Fruit fly (Drosophila melanogaster) whole organism, embryonic: ENCODE results near the gene Vps2.

Experiments
- Atf6 ChIP-seq: fragments of 200-800 bp; sonication (Bioruptor generic); IDR thresholded peaks from 2 replicates; pipeline ENCODE4 v1.3.6; 2022; ENCODE audit warnings: missing biosample characterization, missing genetic modification characterization
- CG1024 ChIP-seq: fragments of 200-800 bp; sonication (Bioruptor generic); IDR thresholded peaks from 2 replicates; pipeline ENCODE4 v1.3.6; 2022; ENCODE audit warnings: missing biosample characterization, missing genetic modification characterization
- CG1233 ChIP-seq: fragments of 200-800 bp; sonication (Bioruptor generic); optimal IDR thresholded peaks from 4 replicates; lab custom pipeline; 2018; ENCODE audit warnings: missing biosample characterization, mild to moderate bottlenecking, missing genetic modification characterization
- CG12942 ChIP-seq: fragments of 200-800 bp; sonication (Bioruptor generic); optimal IDR thresholded peaks from 3 replicates; lab custom pipeline; 2016; ENCODE audit warnings: missing biosample characterization, missing genetic modification characterization
- CG13894 ChIP-seq: fragments of 200-800 bp; sonication (Bioruptor generic); optimal IDR thresholded peaks from 3 replicates; lab custom pipeline; 2018; ENCODE audit warnings: missing biosample characterization, mild to moderate bottlenecking, missing genetic modification characterization, moderate library complexity
- CG14667 ChIP-seq: fragments of 200-800 bp; sonication (Bioruptor generic); IDR thresholded peaks from 2 replicates; pipeline ENCODE4 v1.3.6; 2022; ENCODE audit warnings: missing biosample characterization, missing genetic modification characterization
- CG14965 ChIP-seq: fragments of 200-800 bp; sonication (Bioruptor generic); optimal IDR thresholded peaks from 2 replicates; lab custom pipeline; 2016; ENCODE audit warnings: missing biosample characterization, missing genetic modification characterization, borderline replicate concordance
- CG16813 ChIP-seq: fragments of 200-800 bp; sonication (Bioruptor generic); IDR thresholded peaks from 3 replicates; pipeline ENCODE4 v1.3.6; 2022; ENCODE audit warnings: missing biosample characterization, missing genetic modification characterization; ENCODE audit not compliant: partially characterized antibody
- CG18619 ChIP-seq: fragments of 200-800 bp; sonication (Bioruptor generic); optimal IDR thresholded peaks from 3 replicates; lab custom pipeline; 2017; ENCODE audit warnings: missing biosample characterization, mild to moderate bottlenecking, missing genetic modification characterization
- CG2120 ChIP-seq: fragments of 200-800 bp; sonication (Bioruptor generic); optimal IDR thresholded peaks from 3 replicates; lab custom pipeline; 2016; ENCODE audit warnings: missing biosample characterization, missing genetic modification characterization
- CG2129 ChIP-seq: fragments of 200-800 bp; sonication (Bioruptor generic); IDR thresholded peaks from 2 replicates; pipeline ENCODE4 v1.3.6; 2022; ENCODE audit warnings: missing biosample characterization, missing genetic modification characterization; ENCODE audit not compliant: partially characterized antibody
- CG2678 ChIP-seq: fragments of 200-800 bp; sonication (Bioruptor generic); optimal IDR thresholded peaks from 3 replicates; lab custom pipeline; 2019; ENCODE audit warnings: missing biosample characterization, mild to moderate bottlenecking, missing genetic modification characterization, moderate library complexity
- CG31441 ChIP-seq: fragments of 200-800 bp; sonication (Bioruptor generic); IDR thresholded peaks from 2 replicates; pipeline ENCODE4 v1.3.6; 2022; ENCODE audit warnings: missing biosample characterization, missing genetic modification characterization
- CG32532 ChIP-seq: fragments of 200-800 bp; sonication (Bioruptor generic); IDR thresholded peaks from 2 replicates; pipeline ENCODE4 v1.3.6; 2022; ENCODE audit warnings: missing biosample characterization, missing genetic modification characterization
- CG32772 ChIP-seq: fragments of 200-800 bp; sonication (Bioruptor generic); IDR thresholded peaks from 2 replicates; pipeline ENCODE4 v1.3.6; 2022; ENCODE audit warnings: missing biosample characterization, missing genetic modification characterization
- CG33557 ChIP-seq: fragments of 200-800 bp; sonication (Bioruptor generic); optimal IDR thresholded peaks from 2 replicates; lab custom pipeline; 2019; ENCODE audit warnings: missing biosample characterization, mild to moderate bottlenecking, missing genetic modification characterization, moderate library complexity
- CG34376 ChIP-seq: fragments of 200-800 bp; sonication (Bioruptor generic); optimal IDR thresholded peaks from 2 replicates; lab custom pipeline; 2018; ENCODE audit warnings: missing biosample characterization, mild to moderate bottlenecking, missing genetic modification characterization
- CG3995 ChIP-seq: fragments of 200-800 bp; sonication (Bioruptor generic); optimal IDR thresholded peaks from 3 replicates; lab custom pipeline; 2016; ENCODE audit warnings: missing biosample characterization, missing genetic modification characterization
- CG4282 ChIP-seq: fragments of 200-800 bp; sonication (Bioruptor generic); optimal IDR thresholded peaks from 2 replicates; lab custom pipeline; 2016; ENCODE audit warnings: missing biosample characterization, missing genetic modification characterization
- CG7786 ChIP-seq: fragments of 200-800 bp; sonication (Bioruptor generic); optimal IDR thresholded peaks from 2 replicates; lab custom pipeline; 2016; ENCODE audit warnings: missing biosample characterization, missing genetic modification characterization
- CG9932 ChIP-seq: fragments of 200-800 bp; sonication (Bioruptor generic); IDR thresholded peaks from 2 replicates; pipeline ENCODE4 v1.3.6; 2022; ENCODE audit warnings: missing biosample characterization, missing genetic modification characterization
- D19A ChIP-seq: fragments of 200-800 bp; optimal IDR thresholded peaks from 3 replicates; lab custom pipeline; 2019; ENCODE audit warnings: missing biosample characterization, mild to moderate bottlenecking, missing genetic modification characterization, moderate library complexity
- H2.0 ChIP-seq: fragments of 200-800 bp; sonication (Bioruptor generic); IDR thresholded peaks from 2 replicates; pipeline ENCODE4 v1.3.6; 2022; ENCODE audit warnings: missing biosample characterization, missing genetic modification characterization
- NC2β ChIP-seq: fragments of 200-800 bp; sonication (Bioruptor generic); optimal IDR thresholded peaks from 2 replicates; lab custom pipeline; 2016; ENCODE audit warnings: missing biosample characterization, missing genetic modification characterization
- Ptx1 ChIP-seq: fragments of 200-800 bp; sonication (Bioruptor generic); IDR thresholded peaks from 2 replicates; pipeline ENCODE4 v1.3.6; 2022; ENCODE audit warnings: missing biosample characterization, missing genetic modification characterization
- Side ChIP-seq: fragments of 200-800 bp; sonication (Bioruptor generic); optimal IDR thresholded peaks from 2 replicates; lab custom pipeline; 2016; ENCODE audit warnings: missing biosample characterization, missing genetic modification characterization
- Six4 ChIP-seq: fragments of 200-800 bp; sonication (Bioruptor generic); optimal IDR thresholded peaks from 2 replicates; lab custom pipeline; 2016; ENCODE audit warnings: missing biosample characterization, missing genetic modification characterization
- Sox100B ChIP-seq: fragments of 200-800 bp; sonication (Bioruptor generic); optimal IDR thresholded peaks from 3 replicates; lab custom pipeline; 2018; ENCODE audit warnings: missing biosample characterization, mild to moderate bottlenecking, missing genetic modification characterization
- Taf1 ChIP-seq: fragments of 200-800 bp; sonication (Bioruptor generic); IDR thresholded peaks from 2 replicates; pipeline ENCODE4 v1.3.6; 2022; ENCODE audit warnings: missing biosample characterization, missing genetic modification characterization
- Tbp ChIP-seq: fragments of >200 bp; optimal IDR thresholded peaks from 2 replicates; lab custom pipeline; 2018; ENCODE audit warnings: missing biosample characterization, missing genetic modification characterization
- bigmax ChIP-seq: fragments of 200-800 bp; sonication (Bioruptor generic); optimal IDR thresholded peaks from 2 replicates; lab custom pipeline; 2018; ENCODE audit warnings: missing biosample characterization, mild to moderate bottlenecking, missing genetic modification characterization
- btn ChIP-seq: fragments of 200-800 bp; sonication (Bioruptor generic); optimal IDR thresholded peaks from 2 replicates; lab custom pipeline; 2016; ENCODE audit warnings: missing biosample characterization, missing genetic modification characterization
- cas ChIP-seq: fragments of 200-800 bp; sonication (Bioruptor generic); IDR thresholded peaks from 2 replicates; pipeline ENCODE4 v1.3.6; 2022; ENCODE audit warnings: missing biosample characterization, missing genetic modification characterization
- cg ChIP-seq: fragments of 200-800 bp; sonication (Bioruptor generic); optimal IDR thresholded peaks from 3 replicates; lab custom pipeline; 2019; ENCODE audit warnings: missing biosample characterization, mild to moderate bottlenecking, missing genetic modification characterization, moderate library complexity
- crp ChIP-seq, 2 experiments: fragments of 200-800 bp; sonication (Bioruptor generic); optimal IDR thresholded peaks; 2 replicates in 1 of 2; 3 replicates in 1 of 2; lab custom pipeline; 2017; ENCODE audit warnings: missing biosample characterization in 2 of 2, missing genetic modification characterization in 2 of 2, mild to moderate bottlenecking in 1 of 2, moderate library complexity in 1 of 2
- dmrt99B ChIP-seq: fragments of 200-800 bp; sonication (Bioruptor generic); optimal IDR thresholded peaks from 2 replicates; lab custom pipeline; 2018; ENCODE audit warnings: missing biosample characterization, mild to moderate bottlenecking, missing genetic modification characterization, moderate library complexity
- esg ChIP-seq: fragments of 200-800 bp; sonication (Bioruptor generic); conservative IDR thresholded peaks from 2 replicates; pipeline ENCODE4 v1.3.6; 2022; ENCODE audit warnings: missing biosample characterization, missing genetic modification characterization
- fd96Cb ChIP-seq: fragments of 200-800 bp; sonication (Bioruptor generic); optimal IDR thresholded peaks from 2 replicates; lab custom pipeline; 2018; ENCODE audit warnings: missing biosample characterization, mild to moderate bottlenecking, missing genetic modification characterization, moderate library complexity
- fru ChIP-seq: fragments of >200 bp; optimal IDR thresholded peaks from 2 replicates; lab custom pipeline; 2017
- gt ChIP-seq: fragments of 200-800 bp; sonication (Bioruptor generic); IDR thresholded peaks from 2 replicates; pipeline ENCODE4 v1.3.6; 2022; ENCODE audit warnings: missing biosample characterization, missing genetic modification characterization
- inv ChIP-seq: fragments of 200-800 bp; sonication (Bioruptor generic); IDR thresholded peaks from 2 replicates; pipeline ENCODE4 v1.3.6; 2022; ENCODE audit warnings: missing biosample characterization, missing genetic modification characterization; ENCODE audit not compliant: partially characterized antibody
- maf-S ChIP-seq: fragments of 200-800 bp; sonication (Bioruptor generic); optimal IDR thresholded peaks from 2 replicates; lab custom pipeline; 2016; ENCODE audit warnings: missing biosample characterization, missing genetic modification characterization
- peb ChIP-seq: fragments of 200-800 bp; sonication (Bioruptor generic); IDR thresholded peaks from 2 replicates; pipeline ENCODE4 v1.3.6; 2022; ENCODE audit warnings: missing biosample characterization, missing genetic modification characterization
- phol ChIP-seq: fragments of 200-800 bp; sonication (Bioruptor generic); optimal IDR thresholded peaks from 3 replicates; lab custom pipeline; 2018; ENCODE audit warnings: missing biosample characterization, mild to moderate bottlenecking, missing genetic modification characterization, moderate library complexity
- seq ChIP-seq: fragments of 200-800 bp; sonication (Bioruptor generic); IDR thresholded peaks from 2 replicates; pipeline ENCODE4 v1.3.6; 2022; ENCODE audit warnings: missing biosample characterization, missing genetic modification characterization
- sqz ChIP-seq: fragments of 200-800 bp; sonication (Bioruptor generic); optimal IDR thresholded peaks from 3 replicates; lab custom pipeline; 2018; ENCODE audit warnings: missing biosample characterization, mild to moderate bottlenecking, missing genetic modification characterization
- sr ChIP-seq: fragments of 200-800 bp; sonication (Bioruptor generic); IDR thresholded peaks from 3 replicates; pipeline ENCODE4 v1.3.6; 2022; ENCODE audit warnings: missing biosample characterization, missing genetic modification characterization
- toy ChIP-seq: fragments of 200-800 bp; sonication (Bioruptor generic); IDR thresholded peaks from 2 replicates; pipeline ENCODE4 v1.3.6; 2022; ENCODE audit warnings: missing biosample characterization, missing genetic modification characterization
- twi ChIP-seq: fragments of 200-800 bp; optimal IDR thresholded peaks from 2 replicates; lab custom pipeline; 2019; ENCODE audit warnings: missing biosample characterization, mild to moderate bottlenecking, missing genetic modification characterization, moderate library complexity
- vvl ChIP-seq: fragments of 200-800 bp; sonication (Bioruptor generic); IDR thresholded peaks from 2 replicates; pipeline ENCODE4 v1.3.6; 2022; ENCODE audit warnings: missing biosample characterization, missing genetic modification characterization

The Vps2 gene

DNA sequence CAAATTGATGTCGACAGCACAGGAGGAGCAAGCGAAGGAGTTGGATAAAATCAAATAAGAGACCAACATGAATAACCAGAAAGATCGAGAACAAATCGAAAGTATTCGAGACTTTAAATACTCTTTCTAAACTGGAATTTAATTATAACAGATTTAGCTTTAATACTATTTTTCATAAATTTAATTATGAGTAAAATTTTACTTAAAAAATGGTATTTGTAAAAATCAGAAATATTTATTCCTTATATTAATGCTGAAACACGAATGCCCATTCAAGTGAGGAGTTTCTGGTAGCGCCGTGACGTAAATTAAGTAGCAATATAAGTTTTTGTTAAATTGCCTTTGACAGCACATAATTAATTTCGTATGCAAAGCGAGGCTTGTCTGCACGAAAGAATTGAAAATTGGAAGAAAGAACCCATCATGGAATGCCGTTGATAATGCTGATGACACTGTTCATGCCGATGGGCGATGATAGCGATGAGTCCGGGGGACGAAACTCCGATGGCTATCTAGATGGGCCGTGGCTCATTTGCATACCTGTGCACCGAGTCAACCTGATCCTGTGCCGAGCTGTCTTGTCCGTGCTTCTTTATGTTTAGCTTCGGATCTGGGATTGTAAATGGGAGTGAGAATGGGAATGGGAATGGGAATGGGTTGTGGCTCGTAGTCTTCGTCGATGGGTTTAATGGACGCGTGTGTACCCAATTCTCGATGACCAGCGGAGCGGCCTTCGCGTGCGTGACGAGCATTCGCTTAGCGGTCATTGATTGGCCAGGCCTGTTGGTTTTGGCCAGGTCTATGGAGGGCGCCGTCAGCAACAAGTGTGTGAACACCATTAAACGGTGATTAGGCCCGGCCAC, 39.6 kb upstream of the Vps2 start (continued):
- no peak for TF ChIP-seq CG2129 (GFP tag; lab: Robert Waterston, UW)
- TF ChIP-seq bigmax (GFP tag; lab: Kevin White, UChicago) = no peak
- peak; percentile 63 for TF ChIP-seq phol (tag; lab: Kevin White, UChicago)
- TF ChIP-seq twi (tag; lab: Kevin White, UChicago) = peak; percentile 57
- TF ChIP-seq CG16813 = no peak
- no peak for TF ChIP-seq CG9932 (GFP tag; lab: Robert Waterston, UW)
- no peak for TF ChIP-seq CG14965 (GFP tag; lab: Kevin White, UChicago)
- TF ChIP-seq sqz (GFP tag; lab: Kevin White, UChicago) = no peak
- TF ChIP-seq CG32772 (GFP tag; lab: Robert Waterston, UW) = no peak
- TF ChIP-seq cas (GFP tag; lab: Robert Waterston, UW) = no peak
- TF ChIP-seq toy (GFP tag; lab: Robert Waterston, UW) = no peak
- no peak for TF ChIP-seq CG18619 (GFP tag; lab: Kevin White, UChicago)
- TF ChIP-seq sr (GFP tag; lab: Robert Waterston, UW) = no peak
- TF ChIP-seq Sox100B (GFP tag; lab: Kevin White, UChicago) = peak; percentile 49
- no peak for TF ChIP-seq Six4 (GFP tag; lab: Kevin White, UChicago)
- TF ChIP-seq CG13894 (tag; lab: Kevin White, UChicago) = no peak
- no peak for TF ChIP-seq Tbp
- no peak for TF ChIP-seq CG12942
- no peak for TF ChIP-seq Taf1 (GFP tag; lab: Robert Waterston, UW)
- TF ChIP-seq CG2120 = no peak
- TF ChIP-seq gt = no peak
- TF ChIP-seq CG1233 (GFP tag; lab: Kevin White, UChicago) = no peak
- TF ChIP-seq CG3995 (GFP tag; lab: Kevin White, UChicago) = no peak
- TF ChIP-seq CG33557 (GFP tag; lab: Kevin White, UChicago) = peak; percentile 84
- no peak for TF ChIP-seq seq (GFP tag; lab: Robert Waterston, UW)
- TF ChIP-seq inv = no peak
- peak; percentile 51 for TF ChIP-seq fd96Cb
- no peak for TF ChIP-seq btn
- peak; percentile 59; the same call in 1 of the 2 replicates for TF ChIP-seq peb (GFP tag; lab: Robert Waterston, UW)
- TF ChIP-seq dmrt99B = peak; percentile 39
- TF ChIP-seq maf-S (GFP tag; lab: Kevin White, UChicago) = no peak
- TF ChIP-seq CG1024 = no peak
- TF ChIP-seq NC2β (GFP tag; lab: Kevin White, UChicago) = no peak
- no peak for TF ChIP-seq Atf6 (GFP tag; lab: Robert Waterston, UW)
- TF ChIP-seq CG4282 = no peak
- TF ChIP-seq CG14667 (GFP tag; lab: Robert Waterston, UW) = no peak
- peak; percentile 66 for TF ChIP-seq CG31441 (GFP tag; lab: Robert Waterston, UW)
- TF ChIP-seq CG34376 (GFP tag; lab: Kevin White, UChicago) = no peak
- TF ChIP-seq vvl (GFP tag; lab: Robert Waterston, UW) = peak; percentile 68
- TF ChIP-seq Ptx1 (GFP tag; lab: Robert Waterston, UW) = 0 out of 2 replicates have a peak, but pooled peaks have one; percentile 45
- TF ChIP-seq esg = 0 out of 2 replicates have a peak, but pooled peaks have one; percentile 17
- peak; percentile 63 for TF ChIP-seq CG2678
- TF ChIP-seq H2.0 (GFP tag; lab: Robert Waterston, UW) = no peak
- TF ChIP-seq Side (GFP tag; lab: Kevin White, UChicago) = no peak
- TF ChIP-seq crp (GFP tag; optimal IDR thresholded peaks at IDR 0.05; lab: Kevin White, UChicago) = no peak
- no peak for TF ChIP-seq CG7786 (GFP tag; lab: Kevin White, UChicago)
- no peak for TF ChIP-seq cg (GFP tag; lab: Kevin White, UChicago)
- peak; percentile 99 for TF ChIP-seq D19A
- peak; percentile 23; the same call in 1 of the 2 replicates for TF ChIP-seq CG32532
- no peak for TF ChIP-seq fru (lab: Kevin White, UChicago)
